Worm (Caenorhabditis elegans): ENCODE results near the gene sar-1.

The sar-1 gene

ce11 chrIV:4513269-4513819, at the start of gene sar-1:
sar-1 (minus strand) TSS chrIV:4513319.
- TF ChIP-seq ZK546.5 (tag; optimal IDR thresholded peaks at IDR 0.05), result no peak
- no peak for TF ChIP-seq nhr-237 (tag; optimal IDR thresholded peaks at IDR 0.05)
- peak; percentile 32 for TF ChIP-seq R02D3.7 (tag; optimal IDR thresholded peaks at IDR 0.05)
- peak; percentile 65 for TF ChIP-seq nhr-129 (tag; optimal IDR thresholded peaks at IDR 0.05)
- peak in 1 of 2 experiments; percentile 60 for TF ChIP-seq mdl-1 (tag; optimal IDR thresholded peaks at IDR 0.05)
- peak; percentile 55 for TF ChIP-seq egl-27 (tag; optimal IDR thresholded peaks at IDR 0.05)
- TF ChIP-seq blmp-1 (tag; optimal IDR thresholded peaks at IDR 0.05; ENCODE audit: insufficient read depth), result no peak
- TF ChIP-seq nhr-77 (tag; optimal IDR thresholded peaks at IDR 0.05), result no peak
- peak; percentile 80 for TF ChIP-seq F13H6.1 (tag; optimal IDR thresholded peaks at IDR 0.05)
- TF ChIP-seq nhr-11 (tag; optimal IDR thresholded peaks at IDR 0.05), result no peak
- TF ChIP-seq ceh-82 (tag; optimal IDR thresholded peaks at IDR 0.05), result no peak
- peak; percentile 63 for TF ChIP-seq mab-5 (tag; optimal IDR thresholded peaks at IDR 0.05)
- TF ChIP-seq sem-4 (tag; optimal IDR thresholded peaks at IDR 0.05), result peak; percentile 6
- no peak for TF ChIP-seq nhr-23 (tag; optimal IDR thresholded peaks at IDR 0.05)
- peak; percentile 31 for TF ChIP-seq nhr-6 (tag; optimal IDR thresholded peaks at IDR 0.05)
- no peak for TF ChIP-seq ama-1 (optimal IDR thresholded peaks at IDR 0.05)
- TF ChIP-seq unc-62 (GFP tag; optimal IDR thresholded peaks at IDR 0.05), result no peak
- TF ChIP-seq dmd-4 (tag; optimal IDR thresholded peaks at IDR 0.05), result no peak
- no peak for TF ChIP-seq elt-3 (tag; optimal IDR thresholded peaks at IDR 0.05)
- TF ChIP-seq C34F6.9 (tag; optimal IDR thresholded peaks at IDR 0.05), result peak; percentile 89
- TF ChIP-seq gmeb-1 (tag; optimal IDR thresholded peaks at IDR 0.05), result peak; percentile 82
- peak; percentile 26 for TF ChIP-seq zag-1 (tag; optimal IDR thresholded peaks at IDR 0.05)
- no peak for TF ChIP-seq ztf-1 (GFP tag; conservative IDR thresholded peaks at IDR 0.05)
- no peak for TF ChIP-seq ceh-16 (tag; optimal IDR thresholded peaks at IDR 0.05)
- TF ChIP-seq nhr-25 (tag; optimal IDR thresholded peaks at IDR 0.05), result peak; percentile 73
- no peak for TF ChIP-seq Y55F3AM.14 (GFP tag; optimal IDR thresholded peaks at IDR 0.05)
- no peak for TF ChIP-seq mbf-1 (tag; optimal IDR thresholded peaks at IDR 0.05)
- peak; percentile 49 for TF ChIP-seq nhr-10 (tag; optimal IDR thresholded peaks at IDR 0.05)
- peak; percentile 84 for TF ChIP-seq unc-55 (GFP tag; optimal IDR thresholded peaks at IDR 0.05)
- peak; percentile 55 for TF ChIP-seq fos-1 (tag; optimal IDR thresholded peaks at IDR 0.05)
- no peak for TF ChIP-seq snpc-4 (tag; optimal IDR thresholded peaks at IDR 0.05)
- TF ChIP-seq nhr-21 (tag; optimal IDR thresholded peaks at IDR 0.05), result peak; percentile 82
- no peak for TF ChIP-seq skn-1 (tag; optimal IDR thresholded peaks at IDR 0.05)
- TF ChIP-seq lsy-2 (tag; optimal IDR thresholded peaks at IDR 0.05), result peak; percentile 88 to 93
- TF ChIP-seq lin-11 (tag; optimal IDR thresholded peaks at IDR 0.05), result peak; percentile 72
- peak; percentile 94 for TF ChIP-seq crh-2 (tag; optimal IDR thresholded peaks at IDR 0.05)
- no peak for TF ChIP-seq aly-2 (tag; optimal IDR thresholded peaks at IDR 0.05)
- TF ChIP-seq sma-3 (GFP tag; optimal IDR thresholded peaks at IDR 0.05), result peak; percentile 69
- TF ChIP-seq peb-1 (tag; optimal IDR thresholded peaks at IDR 0.05), result no peak
- TF ChIP-seq sma-9 (GFP tag; optimal IDR thresholded peaks at IDR 0.05), result peak; percentile 82
- no peak for TF ChIP-seq sma-9 (tag; optimal IDR thresholded peaks at IDR 0.05)
- no peak for TF ChIP-seq nhr-12 (tag; optimal IDR thresholded peaks at IDR 0.05)
- TF ChIP-seq alr-1 (tag; optimal IDR thresholded peaks at IDR 0.05), result no peak
- TF ChIP-seq lin-13 (GFP tag; optimal IDR thresholded peaks at IDR 0.05), result no peak
- TF ChIP-seq ztf-4 (tag; optimal IDR thresholded peaks at IDR 0.05), result peak; percentile 25
- TF ChIP-seq ztf-11 (tag; optimal IDR thresholded peaks at IDR 0.05), result no peak
- no peak for TF ChIP-seq unc-39 (tag; optimal IDR thresholded peaks at IDR 0.05)
- no peak for TF ChIP-seq elt-1 (tag; optimal IDR thresholded peaks at IDR 0.05)
- TF ChIP-seq lin-39 (tag; optimal IDR thresholded peaks at IDR 0.05), result no peak
